Fruit fly (Drosophila melanogaster) whole organism, embryonic: ENCODE data around the gene dmrt93B.

ENCODE experiments used
- Adf1 ChIP-seq: fragments of 200-800 bp; sonication (Bioruptor generic); IDR thresholded peaks from 2 replicates; pipeline ENCODE4 v1.3.6; 2022; ENCODE audit warnings: missing biosample characterization, missing genetic modification characterization
- Blimp-1 ChIP-seq: fragments of 200-800 bp; sonication (Bioruptor generic); optimal IDR thresholded peaks from 3 replicates; lab custom pipeline; 2018; ENCODE audit warnings: missing biosample characterization, missing genetic modification characterization, mild to moderate bottlenecking, moderate library complexity, missing genetic modification reagents
- CG11560 ChIP-seq: fragments of 200-800 bp; sonication (Bioruptor generic); IDR thresholded peaks from 3 replicates; pipeline ENCODE4 v1.3.6; 2022; ENCODE audit warnings: missing biosample characterization, missing genetic modification characterization
- CG12104 ChIP-seq: fragments of 200-800 bp; sonication (Bioruptor generic); optimal IDR thresholded peaks from 3 replicates; lab custom pipeline; 2016; ENCODE audit warnings: missing biosample characterization, missing genetic modification characterization
- CG12659 ChIP-seq: fragments of 200-800 bp; sonication (Bioruptor generic); optimal IDR thresholded peaks from 3 replicates; lab custom pipeline; 2017; ENCODE audit warnings: mild to moderate bottlenecking, missing biosample characterization, missing genetic modification reagents, missing genetic modification characterization
- CG12769 ChIP-seq: fragments of 200-800 bp; sonication (Bioruptor generic); optimal IDR thresholded peaks from 2 replicates; lab custom pipeline; 2019; ENCODE audit warnings: missing biosample characterization, mild to moderate bottlenecking, missing genetic modification characterization, moderate library complexity
- CG17186 ChIP-seq: fragments of 200-800 bp; sonication (Bioruptor generic); optimal IDR thresholded peaks from 3 replicates; lab custom pipeline; 2017; ENCODE audit warnings: missing biosample characterization, missing genetic modification reagents, missing genetic modification characterization
- CG2116 ChIP-seq: fragments of 200-800 bp; sonication (Bioruptor generic); optimal IDR thresholded peaks from 3 replicates; lab custom pipeline; 2018; ENCODE audit warnings: missing biosample characterization, mild to moderate bottlenecking, missing genetic modification characterization
- CG2199 ChIP-seq: fragments of 200-800 bp; sonication (Bioruptor generic); IDR thresholded peaks from 3 replicates; pipeline ENCODE4 v1.3.6; 2022; ENCODE audit warnings: missing biosample characterization, missing genetic modification characterization
- CG2712 ChIP-seq: fragments of 200-800 bp; optimal IDR thresholded peaks from 3 replicates; lab custom pipeline; 2019; ENCODE audit warnings: missing biosample characterization, mild to moderate bottlenecking, missing genetic modification characterization, moderate library complexity
- CG34376 ChIP-seq: fragments of 200-800 bp; sonication (Bioruptor generic); optimal IDR thresholded peaks from 2 replicates; lab custom pipeline; 2018; ENCODE audit warnings: missing biosample characterization, mild to moderate bottlenecking, missing genetic modification characterization
- CG43689 ChIP-seq: fragments of 200-800 bp; sonication (Bioruptor generic); IDR thresholded peaks from 2 replicates; pipeline ENCODE4 v1.3.6; 2022; ENCODE audit warnings: missing biosample characterization, missing genetic modification characterization
- CG4617 ChIP-seq: fragments of 200-800 bp; sonication (Bioruptor generic); optimal IDR thresholded peaks from 3 replicates; lab custom pipeline; 2016; ENCODE audit warnings: missing biosample characterization, missing genetic modification characterization, borderline replicate concordance
- CHES-1-like ChIP-seq: fragments of 200-800 bp; sonication (Bioruptor generic); optimal IDR thresholded peaks from 2 replicates; lab custom pipeline; 2016; ENCODE audit warnings: missing biosample characterization, missing genetic modification characterization
- CoRest ChIP-seq: fragments of 200-800 bp; sonication (Bioruptor generic); optimal IDR thresholded peaks from 3 replicates; lab custom pipeline; 2018; ENCODE audit warnings: missing biosample characterization, mild to moderate bottlenecking, missing genetic modification characterization, moderate library complexity
- Dp ChIP-seq: fragments of 200-800 bp; sonication (Bioruptor generic); optimal IDR thresholded peaks from 2 replicates; lab custom pipeline; 2018; ENCODE audit warnings: missing biosample characterization, mild to moderate bottlenecking, missing genetic modification characterization, moderate library complexity
- ERR ChIP-seq: fragments of 200-800 bp; sonication (Bioruptor generic); optimal IDR thresholded peaks from 2 replicates; lab custom pipeline; 2016; ENCODE audit warnings: missing biosample characterization, missing genetic modification characterization
- Elba2 ChIP-seq: fragments of 200-800 bp; sonication (Bioruptor generic); optimal IDR thresholded peaks from 3 replicates; lab custom pipeline; 2016; ENCODE audit warnings: missing biosample characterization, missing genetic modification characterization
- Ets97D ChIP-seq: fragments of 200-800 bp; sonication (Bioruptor generic); optimal IDR thresholded peaks from 3 replicates; lab custom pipeline; 2016; ENCODE audit warnings: missing biosample characterization, missing genetic modification characterization
- HLH54F ChIP-seq: fragments of 200-800 bp; sonication (Bioruptor generic); optimal IDR thresholded peaks from 3 replicates; lab custom pipeline; 2016; ENCODE audit warnings: missing biosample characterization, missing genetic modification characterization
- Hey ChIP-seq: fragments of 200-800 bp; sonication (Bioruptor generic); optimal IDR thresholded peaks from 3 replicates; lab custom pipeline; 2018; ENCODE audit warnings: missing biosample characterization, mild to moderate bottlenecking, missing genetic modification characterization
- Nf-YC ChIP-seq: fragments of 200-800 bp; optimal IDR thresholded peaks from 3 replicates; lab custom pipeline; 2019; ENCODE audit warnings: missing biosample characterization, mild to moderate bottlenecking, missing genetic modification characterization, moderate library complexity
- Oaz ChIP-seq: fragments of 200-800 bp; sonication (Bioruptor generic); IDR thresholded peaks from 2 replicates; pipeline ENCODE4 v1.3.6; 2022; ENCODE audit warnings: missing biosample characterization, missing genetic modification characterization
- Taf1 ChIP-seq: fragments of 200-800 bp; sonication (Bioruptor generic); IDR thresholded peaks from 2 replicates; pipeline ENCODE4 v1.3.6; 2022; ENCODE audit warnings: missing biosample characterization, missing genetic modification characterization
- Trl ChIP-seq, 3 experiments: fragments of >200 bp in 2 of 3; fragments of 200-800 bp in 1 of 3; sonication (Bioruptor generic) in 1 of 3; optimal IDR thresholded peaks; 2 replicates in 1 of 3; 3 replicates in 2 of 3; lab custom pipeline; 2016 to 2017; ENCODE audit warnings: missing biosample characterization in 1 of 3, missing genetic modification characterization in 1 of 3
- ase ChIP-seq: fragments of 200-800 bp; sonication (Bioruptor generic); IDR thresholded peaks from 3 replicates; pipeline ENCODE4 v1.3.6; 2022; ENCODE audit warnings: missing biosample characterization, missing genetic modification characterization
- cg ChIP-seq: fragments of 200-800 bp; sonication (Bioruptor generic); optimal IDR thresholded peaks from 3 replicates; lab custom pipeline; 2019; ENCODE audit warnings: missing biosample characterization, mild to moderate bottlenecking, missing genetic modification characterization, moderate library complexity
- chinmo ChIP-seq: fragments of 200-800 bp; sonication (Bioruptor generic); IDR thresholded peaks from 4 replicates; pipeline ENCODE4 v1.3.6; 2022; ENCODE audit warnings: missing biosample characterization, missing genetic modification characterization; ENCODE audit not compliant: partially characterized antibody
- gro ChIP-seq: fragments of 200-800 bp; sonication (Bioruptor generic); optimal IDR thresholded peaks from 2 replicates; lab custom pipeline; 2016; ENCODE audit warnings: missing biosample characterization, missing genetic modification characterization
- insv ChIP-seq, 2 experiments: fragments of 200-800 bp; sonication (Bioruptor generic); optimal IDR thresholded peaks; 3 replicates each; lab custom pipeline; 2016 to 2018; ENCODE audit warnings: missing biosample characterization in 2 of 2, missing genetic modification characterization in 2 of 2
- inv ChIP-seq: fragments of 200-800 bp; sonication (Bioruptor generic); IDR thresholded peaks from 2 replicates; pipeline ENCODE4 v1.3.6; 2022; ENCODE audit warnings: missing biosample characterization, missing genetic modification characterization; ENCODE audit not compliant: partially characterized antibody
- kah ChIP-seq: fragments of 200-800 bp; sonication (Bioruptor generic); optimal IDR thresholded peaks from 2 replicates; lab custom pipeline; 2018; ENCODE audit warnings: missing biosample characterization, mild to moderate bottlenecking, missing genetic modification characterization
- kni ChIP-seq: fragments of 200-800 bp; sonication (Bioruptor generic); optimal IDR thresholded peaks from 3 replicates; lab custom pipeline; 2017; ENCODE audit warnings: mild to moderate bottlenecking, missing biosample characterization, missing genetic modification reagents, missing genetic modification characterization
- knrl ChIP-seq: fragments of 200-800 bp; sonication (Bioruptor generic); IDR thresholded peaks from 3 replicates; pipeline ENCODE4 v1.3.6; 2022; ENCODE audit warnings: missing biosample characterization, missing genetic modification characterization; ENCODE audit not compliant: partially characterized antibody
- lov ChIP-seq, 2 experiments: fragments of 200-800 bp in 1 of 2; fragments of >200 bp in 1 of 2; sonication (Bioruptor generic) in 1 of 2; IDR thresholded peaks in 1 of 2; optimal IDR thresholded peaks in 1 of 2; 2 replicates in 1 of 2; 3 replicates in 1 of 2; pipeline versions ENCODE4 v1.3.6 to Lab custom; 2017 to 2022; ENCODE audit warnings: missing biosample characterization in 1 of 2, missing genetic modification characterization in 1 of 2
- nerfin-1 ChIP-seq: fragments of 200-800 bp; sonication (Bioruptor generic); optimal IDR thresholded peaks from 3 replicates; lab custom pipeline; 2019; ENCODE audit warnings: missing biosample characterization, mild to moderate bottlenecking, missing genetic modification characterization, moderate library complexity
- onecut ChIP-seq: fragments of 200-800 bp; sonication (Bioruptor generic); IDR thresholded peaks from 2 replicates; pipeline ENCODE4 v1.3.6; 2022; ENCODE audit warnings: missing biosample characterization, missing genetic modification characterization
- phol ChIP-seq: fragments of 200-800 bp; sonication (Bioruptor generic); optimal IDR thresholded peaks from 3 replicates; lab custom pipeline; 2018; ENCODE audit warnings: missing biosample characterization, mild to moderate bottlenecking, missing genetic modification characterization, moderate library complexity
- schlank ChIP-seq: fragments of 200-800 bp; sonication (Bioruptor generic); optimal IDR thresholded peaks from 2 replicates; lab custom pipeline; 2018; ENCODE audit warnings: missing biosample characterization, mild to moderate bottlenecking, missing genetic modification characterization
- sd ChIP-seq: fragments of 200-800 bp; sonication (Bioruptor generic); optimal IDR thresholded peaks from 3 replicates; lab custom pipeline; 2018; ENCODE audit warnings: missing biosample characterization, mild to moderate bottlenecking, missing genetic modification characterization, moderate library complexity
- toy ChIP-seq: fragments of 200-800 bp; sonication (Bioruptor generic); IDR thresholded peaks from 2 replicates; pipeline ENCODE4 v1.3.6; 2022; ENCODE audit warnings: missing biosample characterization, missing genetic modification characterization
- zen2 ChIP-seq: fragments of 200-800 bp; sonication (Bioruptor generic); IDR thresholded peaks from 3 replicates; pipeline ENCODE4 v1.3.6; 2022; ENCODE audit warnings: missing biosample characterization, missing genetic modification characterization; ENCODE audit not compliant: partially characterized antibody
- zfh2 ChIP-seq: fragments of 200-800 bp; sonication (Bioruptor generic); optimal IDR thresholded peaks from 2 replicates; lab custom pipeline; 2016; ENCODE audit warnings: missing biosample characterization, missing genetic modification characterization

The dmrt93B gene

dm6 chr3R:21059486-21060356, 14.1 kb upstream of the dmrt93B start (continued):
- TF ChIP-seq Trl (optimal IDR thresholded peaks at IDR 0.05; lab: Kevin White, UChicago) (peak; percentile 72 to 80), Trl (GFP tag; optimal IDR thresholded peaks at IDR 0.05; lab: Kevin White, UChicago) (no peak), Hey (tag; lab: Kevin White, UChicago) (peak; percentile 24), CG2116 (GFP tag; lab: Kevin White, UChicago) (peak; percentile 4), CG2199 (peak; percentile 88; the same call in 2 of the 3 replicates)

dm6 chr3R:21060430-21061245, 13.2 kb upstream of the dmrt93B start, which contains the start of gene Mvl:
Mvl (minus strand) TSS chr3R:21060800.
- TF ChIP-seq schlank (tag; lab: Kevin White, UChicago) (no peak), knrl (no peak), CG4617 (GFP tag; lab: Kevin White, UChicago) (peak; percentile 62), ase (GFP tag; lab: Robert Waterston, UW) (no peak), kni (GFP tag; lab: Kevin White, UChicago) (peak; percentile 58), CG12769 (tag; lab: Kevin White, UChicago) (peak; percentile 38), Taf1 (GFP tag; lab: Robert Waterston, UW) (no peak), CG34376 (peak; percentile 65), Oaz (GFP tag; lab: Robert Waterston, UW) (no peak), kah (GFP tag; lab: Kevin White, UChicago) (peak; percentile 26), inv (0 out of 2 replicates have a peak, but pooled peaks have one; percentile 15), CG17186 (peak; percentile 13), lov (optimal IDR thresholded peaks at IDR 0.05; lab: Kevin White, UChicago) (no peak), lov (GFP tag; IDR thresholded peaks at IDR 0.05; lab: Robert Waterston, UW) (no peak), chinmo (GFP tag; lab: Robert Waterston, UW) (peak; percentile 89; the same call in 1 of the 4 replicates), cg (GFP tag; lab: Kevin White, UChicago) (peak; percentile 83), CG43689 (no peak), zfh2 (GFP tag; lab: Kevin White, UChicago) (no peak), ERR (GFP tag; lab: Kevin White, UChicago) (peak; percentile 8), CoRest (tag; lab: Kevin White, UChicago) (peak; percentile 47), CG2712 (tag; lab: Kevin White, UChicago) (peak; percentile 39), zen2 (GFP tag; lab: Robert Waterston, UW) (peak; percentile 71; the same call in 2 of the 3 replicates), Nf-YC (tag; lab: Kevin White, UChicago) (peak; percentile 12), phol (tag; lab: Kevin White, UChicago) (peak; percentile 2), gro (GFP tag; lab: Kevin White, UChicago) (peak; percentile 48), CG12104 (no peak), HLH54F (no peak), Adf1 (GFP tag; lab: Robert Waterston, UW) (peak; percentile 29; the same call in 1 of the 2 replicates), Ets97D (GFP tag; lab: Kevin White, UChicago) (peak; percentile 48), Elba2 (GFP tag; lab: Kevin White, UChicago) (no peak), onecut (GFP tag; lab: Robert Waterston, UW) (no peak; the same call in 1 of the 2 replicates), nerfin-1 (tag; lab: Kevin White, UChicago) (no peak), Dp (peak; percentile 79), CG11560 (tag; lab: Robert Waterston, UW) (no peak), CHES-1-like (GFP tag; lab: Kevin White, UChicago) (peak; percentile 5), sd (tag; lab: Kevin White, UChicago) (peak; percentile 8), Blimp-1 (peak; percentile 39), insv (GFP tag; optimal IDR thresholded peaks at IDR 0.05; lab: Kevin White, UChicago) (peak in 1 of 2 experiments; percentile 18), toy (GFP tag; lab: Robert Waterston, UW) (no peak), CG12659 (GFP tag; lab: Kevin White, UChicago) (peak; percentile 39)
